Fruit fly (Drosophila melanogaster): ENCODE data around the gene Or98b.
A peak's percentile ranks its signal among the peaks of the same experiment; 100 is the strongest.

DNA sequence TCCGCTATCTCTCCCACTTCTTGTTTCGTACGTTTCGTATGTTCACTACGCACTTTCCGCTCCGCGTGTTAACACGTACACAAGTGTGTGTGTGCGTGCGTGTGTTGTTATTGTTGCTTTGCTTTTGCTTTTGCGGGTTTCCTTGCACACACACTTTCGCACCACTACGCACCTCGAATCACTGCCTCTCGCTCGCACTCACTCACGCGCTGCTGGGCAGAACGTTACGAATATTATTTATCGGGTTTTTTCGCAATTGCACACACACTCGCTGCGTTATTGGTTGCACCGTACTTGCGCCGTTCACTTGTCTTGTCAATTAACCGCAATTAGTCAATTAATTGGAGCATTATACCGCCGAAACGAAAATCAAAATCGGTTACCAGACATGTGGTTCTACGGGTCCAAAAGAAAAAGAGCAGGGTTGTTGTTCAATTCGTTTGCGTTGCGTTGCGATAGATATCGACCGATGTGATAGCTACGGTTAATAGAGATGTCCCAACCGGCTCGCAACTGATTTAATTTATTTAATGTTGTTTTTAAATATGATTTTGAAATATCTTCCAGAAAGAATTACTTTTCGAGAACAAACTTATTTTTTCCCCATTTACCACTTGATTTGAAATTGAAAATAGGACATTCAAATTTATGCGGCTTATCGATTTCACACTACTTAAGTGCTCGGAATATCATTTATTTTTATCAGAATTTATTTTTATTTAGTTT lies 15.8 kb upstream of the Or98b start, which contains the start of gene larp:
- peak; percentile 91 for TF ChIP-seq CG14711 (tag; optimal IDR thresholded peaks at IDR 0.05)
- peak; percentile 79 for TF ChIP-seq CG1620 (GFP tag; optimal IDR thresholded peaks at IDR 0.05)
- peak; percentile 73 for TF ChIP-seq Mnt (GFP tag; optimal IDR thresholded peaks at IDR 0.05)
- peak; percentile 85 for TF ChIP-seq toe (GFP tag; optimal IDR thresholded peaks at IDR 0.05)
- no peak for TF ChIP-seq Clk (GFP tag; optimal IDR thresholded peaks at IDR 0.05)
- no peak for TF ChIP-seq CG7045 (GFP tag; optimal IDR thresholded peaks at IDR 0.05)
- peak; percentile 60 for TF ChIP-seq Hr96 (GFP tag; optimal IDR thresholded peaks at IDR 0.05)
- peak; percentile 40 for TF ChIP-seq CG12768 (GFP tag; optimal IDR thresholded peaks at IDR 0.05)
- peak; percentile 67 for TF ChIP-seq CG5204 (GFP tag; optimal IDR thresholded peaks at IDR 0.05)
- peak; percentile 55 for TF ChIP-seq tj (GFP tag; optimal IDR thresholded peaks at IDR 0.05)
- TF ChIP-seq kay (GFP tag; ENCODE audit: borderline replicate concordance): no peak

Measured in whole organism, adult.